Fruit fly (Drosophila melanogaster) whole organism, prepupa: ENCODE data around the gene CG46458.

ENCODE experiments used
- CG10631 ChIP-seq: fragments of 200-800 bp; sonication (Bioruptor generic); optimal IDR thresholded peaks from 2 replicates; lab custom pipeline; 2016; ENCODE audit warnings: missing biosample characterization, missing genetic modification characterization
- CG10669 ChIP-seq: fragments of 200-800 bp; sonication (Bioruptor generic); optimal IDR thresholded peaks from 3 replicates; lab custom pipeline; 2018; ENCODE audit warnings: missing biosample characterization, mild to moderate bottlenecking, missing genetic modification characterization, moderate library complexity
- CG11294 ChIP-seq: fragments of 200-800 bp; sonication (Bioruptor generic); IDR thresholded peaks from 2 replicates; pipeline ENCODE4 v1.3.6; 2022; ENCODE audit warnings: missing biosample characterization, missing genetic modification characterization
- CG11762 ChIP-seq: fragments of 200-800 bp; sonication (Bioruptor generic); optimal IDR thresholded peaks from 3 replicates; lab custom pipeline; 2016; ENCODE audit warnings: missing biosample characterization, missing genetic modification characterization; ENCODE audit not compliant: insufficient read depth
- CG15336 ChIP-seq: fragments of 200-800 bp; sonication (Bioruptor generic); IDR thresholded peaks from 2 replicates; pipeline ENCODE4 v1.3.6; 2022; ENCODE audit warnings: missing biosample characterization, missing genetic modification characterization
- CG1621 ChIP-seq: fragments of 200-800 bp; sonication (Bioruptor generic); optimal IDR thresholded peaks from 3 replicates; lab custom pipeline; 2018; ENCODE audit warnings: missing biosample characterization, mild to moderate bottlenecking, missing genetic modification characterization
- CG16779 ChIP-seq: fragments of 200-800 bp; sonication (Bioruptor generic); optimal IDR thresholded peaks from 3 replicates; lab custom pipeline; 2017; ENCODE audit warnings: missing biosample characterization, mild to moderate bottlenecking, missing genetic modification characterization
- CG3032 ChIP-seq: fragments of 200-800 bp; optimal IDR thresholded peaks from 2 replicates; lab custom pipeline; 2019; ENCODE audit warnings: missing biosample characterization, mild to moderate bottlenecking, missing genetic modification characterization, moderate library complexity
- CG31627 ChIP-seq: fragments of 200-800 bp; sonication (Bioruptor generic); optimal IDR thresholded peaks from 3 replicates; lab custom pipeline; 2016; ENCODE audit warnings: missing biosample characterization, missing genetic modification characterization
- CG32006 ChIP-seq: fragments of 200-800 bp; sonication (Bioruptor generic); optimal IDR thresholded peaks from 3 replicates; lab custom pipeline; 2017; ENCODE audit warnings: missing biosample characterization, mild to moderate bottlenecking, missing genetic modification characterization
- CG34406 ChIP-seq: fragments of 200-800 bp; sonication (Bioruptor generic); optimal IDR thresholded peaks from 3 replicates; lab custom pipeline; 2016; ENCODE audit warnings: missing biosample characterization, missing genetic modification characterization
- CG3919 ChIP-seq: fragments of 200-800 bp; sonication (Bioruptor generic); optimal IDR thresholded peaks from 3 replicates; lab custom pipeline; 2016; ENCODE audit warnings: missing biosample characterization, missing genetic modification characterization
- CG4318 ChIP-seq: fragments of 200-800 bp; sonication (Bioruptor generic); optimal IDR thresholded peaks from 3 replicates; lab custom pipeline; 2017; ENCODE audit warnings: missing biosample characterization, mild to moderate bottlenecking, missing genetic modification characterization
- CG6163 ChIP-seq: fragments of 200-800 bp; sonication (Bioruptor generic); IDR thresholded peaks from 3 replicates; pipeline ENCODE4 v1.3.6; 2022; ENCODE audit warnings: missing biosample characterization, missing genetic modification characterization
- CG6276 ChIP-seq: fragments of 200-800 bp; sonication (Bioruptor generic); optimal IDR thresholded peaks from 2 replicates; lab custom pipeline; 2017; ENCODE audit warnings: missing biosample characterization, mild to moderate bottlenecking, missing genetic modification characterization
- CG6792 ChIP-seq: fragments of 200-800 bp; sonication (Bioruptor generic); optimal IDR thresholded peaks from 3 replicates; lab custom pipeline; 2016; ENCODE audit warnings: missing biosample characterization, missing genetic modification characterization
- CG6808 ChIP-seq: fragments of 200-800 bp; sonication (Bioruptor generic); optimal IDR thresholded peaks from 3 replicates; lab custom pipeline; 2017; ENCODE audit warnings: missing biosample characterization, missing genetic modification characterization, mild to moderate bottlenecking, moderate library complexity, missing genetic modification reagents
- CG7368 ChIP-seq: fragments of 200-800 bp; sonication (Bioruptor generic); optimal IDR thresholded peaks from 3 replicates; lab custom pipeline; 2016; ENCODE audit warnings: missing biosample characterization, missing genetic modification characterization
- CG8632 ChIP-seq: fragments of 200-800 bp; sonication (Bioruptor generic); optimal IDR thresholded peaks from 3 replicates; lab custom pipeline; 2016; ENCODE audit warnings: missing biosample characterization, missing genetic modification characterization
- CG9139 ChIP-seq: fragments of 200-800 bp; sonication (Bioruptor generic); optimal IDR thresholded peaks from 3 replicates; lab custom pipeline; 2017; ENCODE audit warnings: missing biosample characterization, mild to moderate bottlenecking, missing genetic modification characterization
- Eip75B ChIP-seq: fragments of 200-800 bp; sonication (Bioruptor generic); optimal IDR thresholded peaks from 3 replicates; lab custom pipeline; 2016; ENCODE audit warnings: missing biosample characterization, missing genetic modification characterization
- Eip78C ChIP-seq: fragments of 200-800 bp; sonication (Bioruptor generic); peaks from one replicate; lab custom pipeline; 2016; ENCODE audit warnings: missing biosample characterization, missing genetic modification characterization
- Eip93F ChIP-seq: fragments of 200-800 bp; sonication (Bioruptor generic); optimal IDR thresholded peaks from 2 replicates; lab custom pipeline; 2016; ENCODE audit warnings: missing biosample characterization, mild to moderate bottlenecking, missing genetic modification characterization
- Ets21C ChIP-seq: fragments of 200-800 bp; sonication (Bioruptor generic); optimal IDR thresholded peaks from 3 replicates; lab custom pipeline; 2016; ENCODE audit warnings: missing biosample characterization, missing genetic modification characterization
- Ets96B ChIP-seq: fragments of 200-800 bp; optimal IDR thresholded peaks from 2 replicates; lab custom pipeline; 2019; ENCODE audit warnings: missing biosample characterization, mild to moderate bottlenecking, missing genetic modification characterization, moderate library complexity
- Hr38 ChIP-seq: sonication (Bioruptor generic); optimal IDR thresholded peaks from 2 replicates; lab custom pipeline; 2016; ENCODE audit warnings: missing biosample characterization, missing genetic modification characterization
- Hr39 ChIP-seq: fragments of 200-800 bp; sonication (Bioruptor generic); optimal IDR thresholded peaks from 2 replicates; lab custom pipeline; 2016; ENCODE audit warnings: missing biosample characterization, missing genetic modification characterization
- Hr4 ChIP-seq: fragments of 200-800 bp; sonication (Bioruptor generic); optimal IDR thresholded peaks from 3 replicates; lab custom pipeline; 2016; ENCODE audit warnings: missing biosample characterization, missing genetic modification characterization
- Lpt ChIP-seq: fragments of 200-800 bp; sonication (Bioruptor generic); optimal IDR thresholded peaks from 3 replicates; lab custom pipeline; 2016; ENCODE audit warnings: missing biosample characterization, missing genetic modification characterization
- Met ChIP-seq: fragments of 200-800 bp; sonication (Bioruptor generic); optimal IDR thresholded peaks from 3 replicates; lab custom pipeline; 2016; ENCODE audit warnings: missing biosample characterization, missing genetic modification characterization
- OdsH ChIP-seq: fragments of 200-800 bp; sonication (Bioruptor generic); optimal IDR thresholded peaks from 3 replicates; lab custom pipeline; 2016; ENCODE audit warnings: missing biosample characterization, missing genetic modification characterization
- Smox ChIP-seq: fragments of 200-800 bp; sonication (Bioruptor generic); optimal IDR thresholded peaks from 3 replicates; lab custom pipeline; 2016; ENCODE audit warnings: missing biosample characterization, missing genetic modification characterization
- Sox102F ChIP-seq: fragments of 200-800 bp; sonication (Bioruptor generic); optimal IDR thresholded peaks from 2 replicates; lab custom pipeline; 2016; ENCODE audit warnings: missing biosample characterization, mild to moderate bottlenecking, missing genetic modification characterization
- Sox15 ChIP-seq: fragments of 200-800 bp; sonication (Bioruptor generic); optimal IDR thresholded peaks from 3 replicates; lab custom pipeline; 2016; ENCODE audit warnings: missing biosample characterization, missing genetic modification characterization
- achi ChIP-seq: fragments of 200-800 bp; sonication (Bioruptor generic); optimal IDR thresholded peaks from 3 replicates; lab custom pipeline; 2016; ENCODE audit warnings: missing biosample characterization, missing genetic modification characterization
- acj6 ChIP-seq: fragments of 200-800 bp; sonication (Bioruptor generic); optimal IDR thresholded peaks from 3 replicates; lab custom pipeline; 2016; ENCODE audit warnings: missing biosample characterization, missing genetic modification characterization
- cyc ChIP-seq: fragments of 200-800 bp; sonication (Bioruptor generic); optimal IDR thresholded peaks from 3 replicates; lab custom pipeline; 2016; ENCODE audit warnings: missing biosample characterization, missing genetic modification characterization
- dac ChIP-seq: fragments of 200-800 bp; sonication (Bioruptor generic); optimal IDR thresholded peaks from 2 replicates; lab custom pipeline; 2017; ENCODE audit warnings: missing biosample characterization, mild to moderate bottlenecking, missing genetic modification characterization
- dsx ChIP-seq: fragments of 200-800 bp; optimal IDR thresholded peaks from 3 replicates; lab custom pipeline; 2019; ENCODE audit warnings: missing biosample characterization, mild to moderate bottlenecking, missing genetic modification characterization, moderate library complexity; ENCODE audit not compliant: poor library complexity, severe bottlenecking
- eg ChIP-seq: fragments of 200-800 bp; sonication (Bioruptor generic); IDR thresholded peaks from 3 replicates; pipeline ENCODE4 v1.3.6; 2022; ENCODE audit warnings: missing biosample characterization, missing genetic modification characterization
- fd85E ChIP-seq: fragments of 200-800 bp; sonication (Bioruptor generic); optimal IDR thresholded peaks from 3 replicates; lab custom pipeline; 2016; ENCODE audit warnings: missing biosample characterization, missing genetic modification characterization
- lz ChIP-seq: fragments of 200-800 bp; sonication (Bioruptor generic); optimal IDR thresholded peaks from 3 replicates; lab custom pipeline; 2016; ENCODE audit warnings: missing biosample characterization, missing genetic modification characterization
- pdm3 ChIP-seq: fragments of 200-800 bp; sonication (Bioruptor generic); optimal IDR thresholded peaks from 3 replicates; lab custom pipeline; 2016; ENCODE audit warnings: missing biosample characterization, missing genetic modification characterization
- salr ChIP-seq, 2 experiments: fragments of 200-800 bp; sonication (Bioruptor generic); optimal IDR thresholded peaks; 3 replicates each; lab custom pipeline; 2016 to 2018; ENCODE audit warnings: missing biosample characterization in 2 of 2, missing genetic modification characterization in 2 of 2, mild to moderate bottlenecking in 1 of 2
- spab ChIP-seq: fragments of 200-800 bp; sonication (Bioruptor generic); optimal IDR thresholded peaks from 2 replicates; lab custom pipeline; 2017; ENCODE audit warnings: missing biosample characterization, mild to moderate bottlenecking, missing genetic modification characterization, missing genetic modification reagents
- ss ChIP-seq, 2 experiments: fragments of 200-800 bp; sonication (Bioruptor generic); optimal IDR thresholded peaks; 2 replicates in 1 of 2; 3 replicates in 1 of 2; lab custom pipeline; 2017 to 2018; ENCODE audit warnings: mild to moderate bottlenecking in 2 of 2, missing biosample characterization in 2 of 2, missing genetic modification characterization in 2 of 2, moderate library complexity in 1 of 2
- vri ChIP-seq: fragments of 200-800 bp; sonication (Bioruptor generic); optimal IDR thresholded peaks from 3 replicates; lab custom pipeline; 2016; ENCODE audit warnings: missing biosample characterization, mild to moderate bottlenecking, missing genetic modification characterization

The CG46458 gene

DNA sequence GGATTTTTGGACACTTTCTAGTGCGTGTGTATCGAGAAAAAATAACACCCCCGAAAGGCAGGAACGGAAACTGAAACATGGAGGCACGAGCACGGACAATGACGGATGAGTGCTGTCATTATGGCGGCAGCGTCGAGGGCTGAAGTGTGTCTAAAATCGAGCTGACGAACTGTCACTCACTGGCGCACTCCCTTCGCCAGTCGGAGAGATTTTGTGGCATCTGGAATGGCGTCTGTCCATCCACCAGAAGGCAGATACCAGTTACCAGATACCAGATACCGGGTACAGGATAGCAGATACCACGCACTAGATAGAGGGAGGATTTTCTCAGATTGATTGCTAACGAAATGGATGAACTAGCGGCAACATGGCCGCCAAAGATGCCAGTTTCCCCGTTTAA is 20.4 kb downstream of the CG46458 start:
- TF ChIP-seq Ets96B (tag; lab: Kevin White, UChicago) (no peak), CG10631 (GFP tag; lab: Kevin White, UChicago) (no peak), CG15336 (GFP tag; lab: Robert Waterston, UW) (no peak), achi (GFP tag; lab: Kevin White, UChicago) (no peak), Eip78C (GFP tag; lab: Kevin White, UChicago) (no peak), Sox102F (no peak), CG6808 (GFP tag; lab: Kevin White, UChicago) (no peak), lz (GFP tag; lab: Kevin White, UChicago) (no peak), CG31627 (GFP tag; lab: Kevin White, UChicago) (no peak), CG9139 (no peak), CG11762 (GFP tag; lab: Kevin White, UChicago) (no peak), Hr4 (GFP tag; lab: Kevin White, UChicago) (no peak), spab (GFP tag; lab: Kevin White, UChicago) (no peak), CG3032 (tag; lab: Kevin White, UChicago) (no peak), cyc (GFP tag; lab: Kevin White, UChicago) (no peak), Met (no peak), CG32006 (GFP tag; lab: Kevin White, UChicago) (no peak)

DNA sequence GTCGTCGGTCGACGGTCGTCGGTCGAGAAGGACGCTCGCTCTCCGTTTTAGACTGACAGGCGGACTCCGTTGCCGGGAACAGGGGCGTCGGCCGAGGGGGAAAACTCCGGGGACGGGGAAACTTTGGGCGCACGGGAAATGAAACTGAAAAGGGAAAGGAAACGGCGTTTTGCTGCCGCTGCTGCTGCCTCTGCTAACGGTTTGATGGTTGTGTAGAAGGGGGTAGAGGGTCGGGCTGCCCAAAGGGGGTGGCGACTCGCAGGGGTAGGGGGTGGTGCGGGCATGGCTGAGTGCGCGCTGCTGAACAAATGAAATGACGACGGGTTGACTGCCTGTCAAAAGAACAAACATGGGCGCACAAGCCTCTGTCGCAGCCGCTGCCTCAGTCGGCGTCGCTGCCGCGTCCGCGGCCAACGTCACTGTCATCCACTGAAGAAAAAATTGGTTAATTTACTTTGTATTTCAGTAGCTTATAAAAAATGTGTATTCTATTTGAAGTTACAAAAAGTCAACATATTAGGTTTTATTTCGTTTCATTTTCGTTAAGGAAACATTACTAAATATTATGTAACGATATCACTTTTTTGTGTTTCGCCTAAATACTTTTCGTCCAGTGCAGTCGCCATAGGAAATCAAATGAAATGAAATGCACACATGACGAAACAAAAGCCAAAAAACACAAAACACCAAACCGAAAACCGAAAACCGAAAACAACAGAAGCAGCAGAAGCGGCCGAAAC is 22.2 kb downstream of the CG46458 start:
- TF ChIP-seq spab (GFP tag; lab: Kevin White, UChicago) (no peak), CG1621 (tag; lab: Kevin White, UChicago) (no peak), Sox15 (GFP tag; lab: Kevin White, UChicago) (no peak), dac (no peak), salr (GFP tag; optimal IDR thresholded peaks at IDR 0.05; lab: Kevin White, UChicago) (no peak), Hr4 (GFP tag; lab: Kevin White, UChicago) (no peak), CG8632 (GFP tag; lab: Kevin White, UChicago) (peak; percentile 13), CG31627 (GFP tag; lab: Kevin White, UChicago) (peak; percentile 76), vri (GFP tag; lab: Kevin White, UChicago) (peak; percentile 78), CG34406 (peak; percentile 37), Eip75B (GFP tag; lab: Kevin White, UChicago) (peak; percentile 33), pdm3 (GFP tag; lab: Kevin White, UChicago) (peak; percentile 2), Eip78C (GFP tag; lab: Kevin White, UChicago) (peak; percentile 42), fd85E (no peak), CG3919 (GFP tag; lab: Kevin White, UChicago) (peak; percentile 25), CG10631 (GFP tag; lab: Kevin White, UChicago) (peak; percentile 2), CG3032 (tag; lab: Kevin White, UChicago) (no peak), CG6163 (GFP tag; lab: Robert Waterston, UW) (no peak), CG10669 (GFP tag; lab: Kevin White, UChicago) (no peak), Ets96B (tag; lab: Kevin White, UChicago) (peak; percentile 11), CG7368 (GFP tag; lab: Kevin White, UChicago) (no peak), achi (GFP tag; lab: Kevin White, UChicago) (no peak), eg (GFP tag; lab: Robert Waterston, UW) (no peak), CG6276 (GFP tag; lab: Kevin White, UChicago) (no peak), dsx (GFP tag; lab: Kevin White, UChicago) (no peak), acj6 (GFP tag; lab: Kevin White, UChicago) (peak; percentile 34), Lpt (GFP tag; lab: Kevin White, UChicago) (no peak), Eip93F (GFP tag; lab: Kevin White, UChicago) (peak; percentile 31), CG6808 (GFP tag; lab: Kevin White, UChicago) (no peak), Ets21C (peak; percentile 60), OdsH (peak; percentile 21), CG9139 (no peak), CG4318 (no peak), cyc (GFP tag; lab: Kevin White, UChicago) (peak; percentile 74), CG11294 (GFP tag; lab: Robert Waterston, UW) (no peak), ss (GFP tag; optimal IDR thresholded peaks at IDR 0.05; lab: Kevin White, UChicago) (no peak), CG32006 (GFP tag; lab: Kevin White, UChicago) (no peak), Hr39 (GFP tag; lab: Kevin White, UChicago) (peak; percentile 79), CG16779 (tag; lab: Kevin White, UChicago) (no peak), CG6792 (peak; percentile 41), Smox (GFP tag; lab: Kevin White, UChicago) (peak; percentile 72), Hr38 (GFP tag; lab: Kevin White, UChicago) (no peak)
